Fruit fly (Drosophila melanogaster) whole organism, embryonic: ENCODE measurements around the gene Fbxl7.

Experiments used
- Ada2b ChIP-seq: fragments of 200-800 bp; sonication (Bioruptor generic); IDR thresholded peaks from 2 replicates; pipeline ENCODE4 v1.3.6; 2022; ENCODE audit warnings: missing biosample characterization, missing genetic modification characterization
- Adf1 ChIP-seq: fragments of 200-800 bp; sonication (Bioruptor generic); IDR thresholded peaks from 2 replicates; pipeline ENCODE4 v1.3.6; 2022; ENCODE audit warnings: missing biosample characterization, missing genetic modification characterization
- CG1529 ChIP-seq: fragments of 200-800 bp; sonication (Bioruptor generic); optimal IDR thresholded peaks from 3 replicates; lab custom pipeline; 2018; ENCODE audit warnings: missing biosample characterization, missing genetic modification characterization
- CG17361 ChIP-seq: fragments of 200-800 bp; sonication (Bioruptor generic); IDR thresholded peaks from 3 replicates; pipeline ENCODE4 v1.3.6; 2022; ENCODE audit warnings: missing biosample characterization, missing genetic modification characterization
- Hey ChIP-seq: fragments of 200-800 bp; sonication (Bioruptor generic); optimal IDR thresholded peaks from 3 replicates; lab custom pipeline; 2018; ENCODE audit warnings: missing biosample characterization, mild to moderate bottlenecking, missing genetic modification characterization
- Hmx ChIP-seq: fragments of 200-800 bp; sonication (Bioruptor generic); optimal IDR thresholded peaks from 2 replicates; lab custom pipeline; 2016; ENCODE audit warnings: missing biosample characterization, missing genetic modification characterization

DNA sequence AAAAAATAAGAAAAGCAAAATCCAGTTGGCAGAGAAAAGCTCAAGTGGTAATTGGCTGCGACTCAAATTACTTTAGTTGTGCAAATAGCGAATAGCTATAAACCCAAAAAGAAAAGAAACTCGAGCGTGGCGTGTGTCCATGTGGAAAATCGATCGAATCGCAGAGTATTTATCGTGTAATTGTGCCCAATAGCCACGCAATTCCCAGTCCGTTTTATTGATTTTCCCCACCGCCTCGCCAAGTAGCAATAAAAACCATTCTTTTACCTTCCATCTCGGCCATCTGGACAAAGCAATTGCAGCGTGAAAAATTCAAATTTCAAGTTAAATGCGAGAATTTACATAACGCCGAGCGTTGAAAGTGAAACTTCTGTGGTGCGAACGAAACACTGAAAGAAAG lies 14.8 kb downstream of the Fbxl7 start:
- no peak for TF ChIP-seq Adf1 (GFP tag; lab: Robert Waterston, UW)
- TF ChIP-seq CG17361, result no peak
- no peak for TF ChIP-seq Ada2b (GFP tag; lab: Robert Waterston, UW)
- no peak for TF ChIP-seq CG1529 (GFP tag; lab: Kevin White, UChicago)
- no peak for TF ChIP-seq Hmx (GFP tag; lab: Kevin White, UChicago)
- TF ChIP-seq Hey, result no peak
